Worm (Caenorhabditis elegans) whole organism, L2 larva: ENCODE measurements around the gene sptl-2.

Experiments used
- C34F6.9 ChIP-seq: fragments of 150-350 bp; optimal IDR thresholded peaks from 2 replicates; lab custom pipeline; 2014; ENCODE audit warnings: missing biosample characterization, missing genetic modification characterization
- F13H6.1 ChIP-seq: sonication (generic microtip); optimal IDR thresholded peaks from 2 replicates; lab custom pipeline; 2016; ENCODE audit warnings: missing genetic modification characterization, missing compliant biosample characterization
- R02D3.7 ChIP-seq: fragments of 150-350 bp; optimal IDR thresholded peaks from 2 replicates; lab custom pipeline; 2014; ENCODE audit warnings: missing biosample characterization, missing genetic modification characterization
- Y55F3AM.14 ChIP-seq: fragments of 200-800 bp; sonication (Bioruptor generic); optimal IDR thresholded peaks from 2 replicates; lab custom pipeline; 2018; ENCODE audit warnings: mild to moderate bottlenecking, missing genetic modification characterization, missing compliant biosample characterization
- ZK546.5 ChIP-seq: sonication (generic microtip); optimal IDR thresholded peaks from 2 replicates; lab custom pipeline; 2017; ENCODE audit warnings: missing biosample characterization, missing genetic modification characterization
- aly-2 ChIP-seq: fragments of 150-350 bp; optimal IDR thresholded peaks from 2 replicates; lab custom pipeline; 2014; ENCODE audit warnings: missing biosample characterization, missing genetic modification characterization
- ama-1 ChIP-seq: fragments of 150-350 bp; optimal IDR thresholded peaks from 2 replicates; lab custom pipeline; 2018; ENCODE audit warnings: inconsistent platforms
- blmp-1 ChIP-seq: sonication (generic microtip); optimal IDR thresholded peaks from 2 replicates; lab custom pipeline; 2017; ENCODE audit warnings: missing genetic modification characterization, mild to moderate bottlenecking, missing compliant biosample characterization, antibody characterized with exemption, moderate library complexity; ENCODE audit not compliant: insufficient read depth
- crh-2 ChIP-seq: sonication (generic microtip); optimal IDR thresholded peaks from 2 replicates; lab custom pipeline; 2017; ENCODE audit warnings: missing biosample characterization, missing genetic modification characterization
- dmd-4 ChIP-seq: sonication (generic microtip); optimal IDR thresholded peaks from 2 replicates; lab custom pipeline; 2017; ENCODE audit warnings: missing biosample characterization, missing genetic modification characterization
- egl-27 ChIP-seq: sonication (generic microtip); optimal IDR thresholded peaks from 3 replicates; lab custom pipeline; 2017; ENCODE audit warnings: missing biosample characterization, missing genetic modification reagents, missing genetic modification characterization
- fos-1 ChIP-seq: fragments of 150-350 bp; optimal IDR thresholded peaks from 2 replicates; lab custom pipeline; 2014; ENCODE audit warnings: missing biosample characterization, missing genetic modification characterization
- gmeb-1 ChIP-seq: fragments of 150-350 bp; optimal IDR thresholded peaks from 2 replicates; lab custom pipeline; 2014; ENCODE audit warnings: missing biosample characterization, missing genetic modification characterization
- lin-13 ChIP-seq: fragments of 150-350 bp; optimal IDR thresholded peaks from 2 replicates; lab custom pipeline; 2014; ENCODE audit warnings: missing biosample characterization, missing genetic modification reagents, missing genetic modification characterization
- lin-39 ChIP-seq: fragments of 150-350 bp; optimal IDR thresholded peaks from 2 replicates; lab custom pipeline; 2014; ENCODE audit warnings: missing biosample characterization, missing genetic modification reagents, missing genetic modification characterization
- lsy-2 ChIP-seq, 2 experiments: fragments of 150-350 bp in 1 of 2; sonication (generic microtip) in 1 of 2; optimal IDR thresholded peaks; 2 replicates each; lab custom pipeline; 2014 to 2017; ENCODE audit warnings: missing biosample characterization in 2 of 2, missing genetic modification characterization in 2 of 2
- mab-5 ChIP-seq: fragments of 150-350 bp; optimal IDR thresholded peaks from 2 replicates; lab custom pipeline; 2014; ENCODE audit warnings: missing biosample characterization, missing genetic modification characterization
- mbf-1 ChIP-seq: sonication (generic microtip); optimal IDR thresholded peaks from 2 replicates; lab custom pipeline; 2017; ENCODE audit warnings: missing biosample characterization, missing genetic modification characterization
- nhr-11 ChIP-seq: fragments of 150-350 bp; optimal IDR thresholded peaks from 2 replicates; lab custom pipeline; 2014; ENCODE audit warnings: missing biosample characterization, missing genetic modification characterization
- nhr-12 ChIP-seq: fragments of 150-350 bp; optimal IDR thresholded peaks from 2 replicates; lab custom pipeline; 2014; ENCODE audit warnings: missing biosample characterization, missing genetic modification characterization
- nhr-129 ChIP-seq: fragments of 150-350 bp; optimal IDR thresholded peaks from 2 replicates; lab custom pipeline; 2014; ENCODE audit warnings: missing biosample characterization, missing genetic modification characterization
- nhr-21 ChIP-seq: fragments of 150-350 bp; optimal IDR thresholded peaks from 2 replicates; lab custom pipeline; 2014; ENCODE audit warnings: missing biosample characterization, missing genetic modification characterization
- nhr-237 ChIP-seq: fragments of 150-350 bp; optimal IDR thresholded peaks from 2 replicates; lab custom pipeline; 2014; ENCODE audit warnings: missing biosample characterization, missing genetic modification characterization
- nhr-6 ChIP-seq: fragments of 150-350 bp; optimal IDR thresholded peaks from 2 replicates; lab custom pipeline; 2014; ENCODE audit warnings: missing biosample characterization, missing genetic modification characterization
- nhr-77 ChIP-seq: fragments of 150-350 bp; optimal IDR thresholded peaks from 2 replicates; lab custom pipeline; 2014; ENCODE audit warnings: missing biosample characterization, missing genetic modification characterization
- sem-4 ChIP-seq: fragments of 150-350 bp; optimal IDR thresholded peaks from 2 replicates; lab custom pipeline; 2014; ENCODE audit warnings: missing biosample characterization, missing genetic modification reagents, missing genetic modification characterization
- sma-9 ChIP-seq, 2 experiments: fragments of 150-350 bp in 1 of 2; sonication (generic microtip) in 1 of 2; optimal IDR thresholded peaks; 2 replicates each; lab custom pipeline; 2014 to 2016; ENCODE audit warnings: missing genetic modification characterization in 2 of 2, mild to moderate bottlenecking in 1 of 2, missing biosample characterization in 1 of 2, missing compliant biosample characterization in 1 of 2, missing genetic modification reagents in 1 of 2, moderate library complexity in 1 of 2
- unc-55 ChIP-seq: fragments of 150-350 bp; sonication (generic microtip); optimal IDR thresholded peaks from 3 replicates; lab custom pipeline; 2014; ENCODE audit warnings: missing biosample characterization, missing genetic modification reagents, missing genetic modification characterization
- unc-62 ChIP-seq: fragments of 150-350 bp; optimal IDR thresholded peaks from 2 replicates; lab custom pipeline; 2014; ENCODE audit warnings: missing biosample characterization, missing genetic modification reagents, missing genetic modification characterization
- ztf-1 ChIP-seq: fragments of 200-800 bp; sonication (Bioruptor generic); conservative IDR thresholded peaks from 2 replicates; pipeline ENCODE4 v1.3.6; 2022; ENCODE audit warnings: missing genetic modification characterization, missing compliant biosample characterization
- ztf-4 ChIP-seq: fragments of 150-350 bp; optimal IDR thresholded peaks from 2 replicates; lab custom pipeline; 2014; ENCODE audit warnings: missing biosample characterization, missing genetic modification characterization

The sptl-2 gene

ce11 chrV:8013901-8014388, 3.1 kb upstream of the sptl-2 start, which contains the start of gene Y97E10AR.6:
Gene Y97E10AR.6 (minus strand): TSS chrV:8013951.
- peak in 1 of 2 experiments; percentile 44 for TF ChIP-seq lsy-2 (tag; optimal IDR thresholded peaks at IDR 0.05; lab: Kevin White, UChicago)
- no peak for TF ChIP-seq dmd-4 (tag; lab: Kevin White, UChicago)
- TF ChIP-seq egl-27 (tag; lab: Kevin White, UChicago), result no peak
- no peak for TF ChIP-seq crh-2
- TF ChIP-seq C34F6.9 (tag; lab: Kevin White, UChicago), result peak; percentile 78
- TF ChIP-seq ztf-4 (tag; lab: Kevin White, UChicago), result no peak
- TF ChIP-seq unc-62 (GFP tag; lab: Kevin White, UChicago), result no peak
- peak; percentile 74 for TF ChIP-seq nhr-129 (tag; lab: Kevin White, UChicago)
- no peak for TF ChIP-seq ZK546.5 (tag; lab: Kevin White, UChicago)
- no peak for TF ChIP-seq aly-2 (tag; lab: Kevin White, UChicago)
- peak; percentile 70 for TF ChIP-seq unc-55 (GFP tag; lab: Kevin White, UChicago)
- no peak for TF ChIP-seq R02D3.7 (tag; lab: Kevin White, UChicago)
- TF ChIP-seq fos-1 (tag; lab: Kevin White, UChicago), result peak; percentile 19

DNA sequence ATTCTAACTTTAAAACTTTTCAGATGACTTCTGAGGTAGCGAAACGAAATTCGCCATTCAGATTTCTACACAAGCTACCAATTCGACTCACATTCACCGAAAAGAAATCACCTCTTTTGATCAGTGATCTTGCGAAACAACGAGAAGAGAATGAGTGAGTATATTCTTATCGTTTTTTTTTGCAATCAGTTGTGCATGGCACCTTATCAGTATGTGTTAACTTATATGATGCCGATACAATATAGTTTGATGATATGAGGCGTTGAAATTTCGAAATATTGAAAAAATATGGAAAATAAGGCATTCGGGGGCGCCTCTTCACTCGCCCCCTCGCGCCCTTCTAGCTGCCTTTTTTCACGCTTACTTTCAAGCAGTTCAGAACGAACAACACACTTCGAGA, 917 bp downstream of the sptl-2 start:
- TF ChIP-seq lsy-2 (tag; optimal IDR thresholded peaks at IDR 0.05; lab: Kevin White, UChicago) (no peak), nhr-237 (tag; lab: Kevin White, UChicago) (no peak), gmeb-1 (tag; lab: Kevin White, UChicago) (peak; percentile 11), nhr-21 (no peak), ZK546.5 (tag; lab: Kevin White, UChicago) (no peak), fos-1 (tag; lab: Kevin White, UChicago) (peak; percentile 97), egl-27 (tag; lab: Kevin White, UChicago) (no peak), sma-9 (GFP tag; optimal IDR thresholded peaks at IDR 0.05; lab: Kevin White, UChicago) (peak; percentile 49), sma-9 (tag; optimal IDR thresholded peaks at IDR 0.05; lab: Kevin White, UChicago) (no peak), ama-1 (lab: Kevin White, UChicago) (no peak), ztf-1 (GFP tag; lab: Robert Waterston, UW) (no peak)

ce11 chrV:8018919-8019318, 1.9 kb downstream of the sptl-2 start:
- TF ChIP-seq fos-1 (tag; lab: Kevin White, UChicago) (peak; percentile 62), nhr-77 (tag; lab: Kevin White, UChicago) (no peak), nhr-6 (tag; lab: Kevin White, UChicago) (no peak), unc-62 (GFP tag; lab: Kevin White, UChicago) (no peak), F13H6.1 (tag; lab: Kevin White, UChicago) (no peak), nhr-12 (tag; lab: Kevin White, UChicago) (no peak), egl-27 (tag; lab: Kevin White, UChicago) (no peak)

ce11 chrV:8019783-8020182, 2.8 kb downstream of the sptl-2 start:
- TF ChIP-seq blmp-1 (tag; lab: Kevin White, UChicago) (no peak), dmd-4 (tag; lab: Kevin White, UChicago) (no peak), Y55F3AM.14 (GFP tag; lab: Kevin White, UChicago) (no peak), lin-39 (tag; lab: Kevin White, UChicago) (no peak), mbf-1 (tag; lab: Kevin White, UChicago) (no peak), sem-4 (tag; lab: Kevin White, UChicago) (no peak), sma-9 (GFP tag; optimal IDR thresholded peaks at IDR 0.05; lab: Kevin White, UChicago) (peak; percentile 5), sma-9 (tag; optimal IDR thresholded peaks at IDR 0.05; lab: Kevin White, UChicago) (no peak), fos-1 (tag; lab: Kevin White, UChicago) (peak; percentile 50), nhr-11 (tag; lab: Kevin White, UChicago) (no peak)

DNA sequence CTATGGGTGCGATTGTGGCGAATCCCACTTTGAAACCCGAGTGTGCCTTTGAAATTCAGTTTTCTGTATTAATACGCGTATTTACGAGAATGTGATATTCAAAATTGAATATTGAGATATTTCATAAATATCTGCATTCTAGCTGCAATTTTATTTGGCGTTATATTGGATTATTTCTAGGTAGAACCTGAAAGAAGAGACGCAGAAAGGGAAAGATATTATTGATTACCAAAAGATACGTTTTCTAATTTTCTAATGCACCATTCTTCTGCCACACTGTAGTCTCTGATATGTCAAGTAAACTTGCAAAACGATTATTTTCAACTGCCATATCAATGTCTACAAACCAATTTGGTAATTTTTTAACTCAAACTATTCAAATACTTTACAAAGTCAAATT, 5.0 kb downstream of the sptl-2 start, which contains the start of gene ech-3:
TSS of gene ech-3 (plus strand) at position 178 of the 400 bp plus-strand sequence.
- TF ChIP-seq aly-2 (tag; lab: Kevin White, UChicago) (no peak), R02D3.7 (tag; lab: Kevin White, UChicago) (no peak), gmeb-1 (tag; lab: Kevin White, UChicago) (no peak), lin-13 (GFP tag; lab: Kevin White, UChicago) (no peak), egl-27 (tag; lab: Kevin White, UChicago) (no peak), mab-5 (tag; lab: Kevin White, UChicago) (no peak), lin-39 (tag; lab: Kevin White, UChicago) (no peak)
